Worm (Caenorhabditis elegans) whole organism, late embryonic: ENCODE data around the gene str-207.

Source experiments
- ama-1 ChIP-seq: fragments of 150-350 bp; optimal IDR thresholded peaks from 2 replicates; lab custom pipeline; 2014
- ceh-22 ChIP-seq: sonication (generic microtip); optimal IDR thresholded peaks from 2 replicates; lab custom pipeline; 2017; ENCODE audit warnings: missing biosample characterization, missing genetic modification characterization
- lin-11 ChIP-seq: fragments of 200-800 bp; sonication (Bioruptor generic); optimal IDR thresholded peaks from 2 replicates; lab custom pipeline; 2018; ENCODE audit warnings: mild to moderate bottlenecking, missing genetic modification characterization, missing compliant biosample characterization
- nfya-1 ChIP-seq: sonication (generic microtip); optimal IDR thresholded peaks from 2 replicates; lab custom pipeline; 2017; ENCODE audit warnings: missing genetic modification characterization, mild to moderate bottlenecking, missing compliant biosample characterization, antibody characterized with exemption, moderate library complexity
- ttx-3 ChIP-seq: sonication (generic microtip); optimal IDR thresholded peaks from 2 replicates; lab custom pipeline; 2016; ENCODE audit warnings: missing genetic modification reagents, missing genetic modification characterization, missing compliant biosample characterization

- TF ChIP-seq ama-1, result no peak
- TF ChIP-seq lin-11 (tag; lab: Kevin White, UChicago), result no peak
- TF ChIP-seq nfya-1, result no peak
- TF ChIP-seq ttx-3 (tag; lab: Kevin White, UChicago), result no peak
- no peak for TF ChIP-seq ceh-22 (tag; lab: Kevin White, UChicago)
These were observed 21.4 kb downstream of the str-207 start, which contains the start of gene srsx-9 for ce11 chrV:4972943-4973342.
